Worm (Caenorhabditis elegans) whole organism, L2 larva: ENCODE data around the gene sdhd-1.

Experiments used
- C34F6.9 ChIP-seq: fragments of 150-350 bp; optimal IDR thresholded peaks from 2 replicates; lab custom pipeline; 2014; ENCODE audit warnings: missing biosample characterization, missing genetic modification characterization
- F13H6.1 ChIP-seq: sonication (generic microtip); optimal IDR thresholded peaks from 2 replicates; lab custom pipeline; 2016; ENCODE audit warnings: missing genetic modification characterization, missing compliant biosample characterization
- R02D3.7 ChIP-seq: fragments of 150-350 bp; optimal IDR thresholded peaks from 2 replicates; lab custom pipeline; 2014; ENCODE audit warnings: missing biosample characterization, missing genetic modification characterization
- Y55F3AM.14 ChIP-seq: fragments of 200-800 bp; sonication (Bioruptor generic); optimal IDR thresholded peaks from 2 replicates; lab custom pipeline; 2018; ENCODE audit warnings: mild to moderate bottlenecking, missing genetic modification characterization, missing compliant biosample characterization
- ZK546.5 ChIP-seq: sonication (generic microtip); optimal IDR thresholded peaks from 2 replicates; lab custom pipeline; 2017; ENCODE audit warnings: missing biosample characterization, missing genetic modification characterization
- alr-1 ChIP-seq: fragments of 150-350 bp; optimal IDR thresholded peaks from 2 replicates; lab custom pipeline; 2014; ENCODE audit warnings: missing biosample characterization, missing genetic modification characterization
- ama-1 ChIP-seq: fragments of 150-350 bp; optimal IDR thresholded peaks from 2 replicates; lab custom pipeline; 2018; ENCODE audit warnings: inconsistent platforms
- blmp-1 ChIP-seq: sonication (generic microtip); optimal IDR thresholded peaks from 2 replicates; lab custom pipeline; 2017; ENCODE audit warnings: missing genetic modification characterization, mild to moderate bottlenecking, missing compliant biosample characterization, antibody characterized with exemption, moderate library complexity; ENCODE audit not compliant: insufficient read depth
- ceh-16 ChIP-seq: fragments of 150-350 bp; optimal IDR thresholded peaks from 2 replicates; lab custom pipeline; 2014; ENCODE audit warnings: missing biosample characterization, missing genetic modification characterization
- ceh-82 ChIP-seq: fragments of 150-350 bp; optimal IDR thresholded peaks from 2 replicates; lab custom pipeline; 2014; ENCODE audit warnings: missing biosample characterization, missing genetic modification characterization
- crh-2 ChIP-seq: sonication (generic microtip); optimal IDR thresholded peaks from 2 replicates; lab custom pipeline; 2017; ENCODE audit warnings: missing biosample characterization, missing genetic modification characterization
- dmd-4 ChIP-seq: sonication (generic microtip); optimal IDR thresholded peaks from 2 replicates; lab custom pipeline; 2017; ENCODE audit warnings: missing biosample characterization, missing genetic modification characterization
- egl-27 ChIP-seq: sonication (generic microtip); optimal IDR thresholded peaks from 3 replicates; lab custom pipeline; 2017; ENCODE audit warnings: missing biosample characterization, missing genetic modification reagents, missing genetic modification characterization
- elt-1 ChIP-seq: fragments of 150-350 bp; optimal IDR thresholded peaks from 2 replicates; lab custom pipeline; 2014; ENCODE audit warnings: missing biosample characterization, missing genetic modification characterization
- elt-3 ChIP-seq: sonication (generic microtip); optimal IDR thresholded peaks from 2 replicates; lab custom pipeline; 2017; ENCODE audit warnings: missing biosample characterization, missing genetic modification characterization
- fos-1 ChIP-seq: fragments of 150-350 bp; optimal IDR thresholded peaks from 2 replicates; lab custom pipeline; 2014; ENCODE audit warnings: missing biosample characterization, missing genetic modification characterization
- gmeb-1 ChIP-seq: fragments of 150-350 bp; optimal IDR thresholded peaks from 2 replicates; lab custom pipeline; 2014; ENCODE audit warnings: missing biosample characterization, missing genetic modification characterization
- lin-11 ChIP-seq: fragments of 150-350 bp; sonication (generic microtip); optimal IDR thresholded peaks from 2 replicates; lab custom pipeline; 2014; ENCODE audit warnings: missing biosample characterization, missing genetic modification characterization, inconsistent platforms, mixed read lengths
- lin-13 ChIP-seq: fragments of 150-350 bp; optimal IDR thresholded peaks from 2 replicates; lab custom pipeline; 2014; ENCODE audit warnings: missing biosample characterization, missing genetic modification reagents, missing genetic modification characterization
- lin-39 ChIP-seq: fragments of 150-350 bp; optimal IDR thresholded peaks from 2 replicates; lab custom pipeline; 2014; ENCODE audit warnings: missing biosample characterization, missing genetic modification reagents, missing genetic modification characterization
- lsy-2 ChIP-seq, 2 experiments: fragments of 150-350 bp in 1 of 2; sonication (generic microtip) in 1 of 2; optimal IDR thresholded peaks; 2 replicates each; lab custom pipeline; 2014 to 2017; ENCODE audit warnings: missing biosample characterization in 2 of 2, missing genetic modification characterization in 2 of 2
- mab-5 ChIP-seq: fragments of 150-350 bp; optimal IDR thresholded peaks from 2 replicates; lab custom pipeline; 2014; ENCODE audit warnings: missing biosample characterization, missing genetic modification characterization
- mbf-1 ChIP-seq: sonication (generic microtip); optimal IDR thresholded peaks from 2 replicates; lab custom pipeline; 2017; ENCODE audit warnings: missing biosample characterization, missing genetic modification characterization
- mdl-1 ChIP-seq, 2 experiments: fragments of 150-350 bp in 1 of 2; sonication (generic microtip) in 1 of 2; optimal IDR thresholded peaks; 2 replicates each; lab custom pipeline; 2017; ENCODE audit warnings: missing biosample characterization in 2 of 2, missing genetic modification characterization in 2 of 2
- nhr-10 ChIP-seq: sonication (generic microtip); optimal IDR thresholded peaks from 2 replicates; lab custom pipeline; 2017; ENCODE audit warnings: missing biosample characterization, missing genetic modification characterization
- nhr-11 ChIP-seq: fragments of 150-350 bp; optimal IDR thresholded peaks from 2 replicates; lab custom pipeline; 2014; ENCODE audit warnings: missing biosample characterization, missing genetic modification characterization
- nhr-12 ChIP-seq: fragments of 150-350 bp; optimal IDR thresholded peaks from 2 replicates; lab custom pipeline; 2014; ENCODE audit warnings: missing biosample characterization, missing genetic modification characterization
- nhr-129 ChIP-seq: fragments of 150-350 bp; optimal IDR thresholded peaks from 2 replicates; lab custom pipeline; 2014; ENCODE audit warnings: missing biosample characterization, missing genetic modification characterization
- nhr-21 ChIP-seq: fragments of 150-350 bp; optimal IDR thresholded peaks from 2 replicates; lab custom pipeline; 2014; ENCODE audit warnings: missing biosample characterization, missing genetic modification characterization
- nhr-23 ChIP-seq: fragments of 150-350 bp; optimal IDR thresholded peaks from 2 replicates; lab custom pipeline; 2014; ENCODE audit warnings: missing biosample characterization, missing genetic modification reagents, missing genetic modification characterization
- nhr-237 ChIP-seq: fragments of 150-350 bp; optimal IDR thresholded peaks from 2 replicates; lab custom pipeline; 2014; ENCODE audit warnings: missing biosample characterization, missing genetic modification characterization
- nhr-25 ChIP-seq: fragments of 150-350 bp; sonication (generic microtip); optimal IDR thresholded peaks from 3 replicates; lab custom pipeline; 2014; ENCODE audit warnings: missing biosample characterization, missing genetic modification characterization
- nhr-6 ChIP-seq: fragments of 150-350 bp; optimal IDR thresholded peaks from 2 replicates; lab custom pipeline; 2014; ENCODE audit warnings: missing biosample characterization, missing genetic modification characterization
- nhr-77 ChIP-seq: fragments of 150-350 bp; optimal IDR thresholded peaks from 2 replicates; lab custom pipeline; 2014; ENCODE audit warnings: missing biosample characterization, missing genetic modification characterization
- sem-4 ChIP-seq: fragments of 150-350 bp; optimal IDR thresholded peaks from 2 replicates; lab custom pipeline; 2014; ENCODE audit warnings: missing biosample characterization, missing genetic modification reagents, missing genetic modification characterization
- sma-3 ChIP-seq: sonication (generic microtip); optimal IDR thresholded peaks from 2 replicates; lab custom pipeline; 2016; ENCODE audit warnings: missing genetic modification reagents, missing genetic modification characterization, missing compliant biosample characterization
- sma-9 ChIP-seq, 2 experiments: fragments of 150-350 bp in 1 of 2; sonication (generic microtip) in 1 of 2; optimal IDR thresholded peaks; 2 replicates each; lab custom pipeline; 2014 to 2016; ENCODE audit warnings: missing genetic modification characterization in 2 of 2, mild to moderate bottlenecking in 1 of 2, missing biosample characterization in 1 of 2, missing compliant biosample characterization in 1 of 2, missing genetic modification reagents in 1 of 2, moderate library complexity in 1 of 2
- snpc-4 ChIP-seq: fragments of 150-350 bp; optimal IDR thresholded peaks from 2 replicates; lab custom pipeline; 2014; ENCODE audit warnings: missing biosample characterization, missing genetic modification characterization
- unc-55 ChIP-seq: fragments of 150-350 bp; sonication (generic microtip); optimal IDR thresholded peaks from 3 replicates; lab custom pipeline; 2014; ENCODE audit warnings: missing biosample characterization, missing genetic modification reagents, missing genetic modification characterization
- zag-1 ChIP-seq: fragments of 150-350 bp; optimal IDR thresholded peaks from 2 replicates; lab custom pipeline; 2014; ENCODE audit warnings: missing biosample characterization, missing genetic modification characterization
- ztf-1 ChIP-seq: fragments of 200-800 bp; sonication (Bioruptor generic); conservative IDR thresholded peaks from 2 replicates; pipeline ENCODE4 v1.3.6; 2022; ENCODE audit warnings: missing genetic modification characterization, missing compliant biosample characterization
- ztf-11 ChIP-seq: sonication (generic microtip); optimal IDR thresholded peaks from 2 replicates; lab custom pipeline; 2017; ENCODE audit warnings: missing biosample characterization, missing genetic modification characterization
- ztf-4 ChIP-seq: fragments of 150-350 bp; optimal IDR thresholded peaks from 2 replicates; lab custom pipeline; 2014; ENCODE audit warnings: missing biosample characterization, missing genetic modification characterization

Gene sdhd-1

ce11 chrII:11049876-11050275 is at the start of gene sdhd-1, which contains the start of gene ilkp-1:
Gene sdhd-1, minus strand, starts transcription at chrII:11049913.
Gene ilkp-1, plus strand, starts transcription at chrII:11050255.
- TF ChIP-seq nhr-6 (tag; lab: Kevin White, UChicago) (peak; percentile 25), R02D3.7 (tag; lab: Kevin White, UChicago) (no peak), nhr-129 (tag; lab: Kevin White, UChicago) (peak; percentile 39), nhr-11 (tag; lab: Kevin White, UChicago) (no peak), elt-1 (tag; lab: Kevin White, UChicago) (no peak), ztf-11 (tag; lab: Kevin White, UChicago) (no peak), nhr-237 (tag; lab: Kevin White, UChicago) (no peak), C34F6.9 (tag; lab: Kevin White, UChicago) (peak; percentile 84), ztf-4 (no peak), lin-39 (tag; lab: Kevin White, UChicago) (no peak), lsy-2 (tag; optimal IDR thresholded peaks at IDR 0.05; lab: Kevin White, UChicago) (peak in 1 of 2 experiments; percentile 75), unc-55 (GFP tag; lab: Kevin White, UChicago) (peak; percentile 68), fos-1 (peak; percentile 15), crh-2 (tag; lab: Kevin White, UChicago) (peak; percentile 86), sem-4 (tag; lab: Kevin White, UChicago) (no peak), nhr-21 (peak; percentile 8), sma-3 (GFP tag; lab: Kevin White, UChicago) (peak; percentile 22), gmeb-1 (tag; lab: Kevin White, UChicago) (peak; percentile 59), sma-9 (GFP tag; optimal IDR thresholded peaks at IDR 0.05; lab: Kevin White, UChicago) (peak; percentile 34), sma-9 (tag; optimal IDR thresholded peaks at IDR 0.05; lab: Kevin White, UChicago) (no peak), nhr-10 (tag; lab: Kevin White, UChicago) (no peak)

ce11 chrII:11097154-11097887 is 47.6 kb upstream of the sdhd-1 start, which contains the start of the genes rpl-36.A and nuo-1:
Gene rpl-36.A, minus strand, starts transcription at chrII:11097204.
Gene nuo-1, plus strand, starts transcription at chrII:11097837.
- TF ChIP-seq lin-13: peak; percentile 83
- peak in 1 of 2 experiments; percentile 13 for TF ChIP-seq mdl-1 (tag; optimal IDR thresholded peaks at IDR 0.05; lab: Kevin White, UChicago)
- TF ChIP-seq ama-1 (lab: Kevin White, UChicago): peak; percentile 43
- no peak for TF ChIP-seq ztf-1 (GFP tag; lab: Robert Waterston, UW)
- no peak for TF ChIP-seq egl-27
- TF ChIP-seq unc-55 (GFP tag; lab: Kevin White, UChicago): peak; percentile 97
- no peak for TF ChIP-seq elt-3 (tag; lab: Kevin White, UChicago)
- TF ChIP-seq nhr-6 (tag; lab: Kevin White, UChicago): no peak
- TF ChIP-seq gmeb-1 (tag; lab: Kevin White, UChicago): peak; percentile 83
- no peak for TF ChIP-seq nhr-77
- peak; percentile 33 for TF ChIP-seq ZK546.5 (tag; lab: Kevin White, UChicago)
- TF ChIP-seq nhr-23 (tag; lab: Kevin White, UChicago): no peak
- peak; percentile 64 for TF ChIP-seq F13H6.1 (tag; lab: Kevin White, UChicago)
- TF ChIP-seq alr-1 (tag; lab: Kevin White, UChicago): no peak
- TF ChIP-seq ceh-16 (tag; lab: Kevin White, UChicago): no peak
- TF ChIP-seq crh-2 (tag; lab: Kevin White, UChicago): peak; percentile 89
- TF ChIP-seq ceh-82 (tag; lab: Kevin White, UChicago): no peak
- peak; percentile 73 for TF ChIP-seq fos-1
- no peak for TF ChIP-seq nhr-11 (tag; lab: Kevin White, UChicago)
- no peak for TF ChIP-seq elt-1 (tag; lab: Kevin White, UChicago)
- TF ChIP-seq sma-3 (GFP tag; lab: Kevin White, UChicago): peak; percentile 80
- TF ChIP-seq blmp-1 (tag; lab: Kevin White, UChicago): peak; percentile 94
- TF ChIP-seq nhr-237 (tag; lab: Kevin White, UChicago): no peak
- no peak for TF ChIP-seq Y55F3AM.14 (GFP tag; lab: Kevin White, UChicago)
- TF ChIP-seq snpc-4 (tag; lab: Kevin White, UChicago): peak; percentile 76
- TF ChIP-seq sem-4 (tag; lab: Kevin White, UChicago): peak; percentile 12
- peak; percentile 54 for TF ChIP-seq ztf-4
- TF ChIP-seq lsy-2 (tag; optimal IDR thresholded peaks at IDR 0.05; lab: Kevin White, UChicago): peak; percentile 92 to 99
- peak; percentile 67 for TF ChIP-seq sma-9 (GFP tag; optimal IDR thresholded peaks at IDR 0.05; lab: Kevin White, UChicago)
- no peak for TF ChIP-seq sma-9 (tag; optimal IDR thresholded peaks at IDR 0.05; lab: Kevin White, UChicago)
- peak; percentile 86 for TF ChIP-seq nhr-25 (tag; lab: Kevin White, UChicago)
- TF ChIP-seq nhr-12 (tag; lab: Kevin White, UChicago): no peak
- TF ChIP-seq zag-1: peak; percentile 66
- TF ChIP-seq lin-11 (tag; lab: Kevin White, UChicago): peak; percentile 88
- peak; percentile 83 for TF ChIP-seq nhr-21
- TF ChIP-seq mbf-1 (tag; lab: Kevin White, UChicago): no peak
- peak; percentile 94 for TF ChIP-seq C34F6.9 (tag; lab: Kevin White, UChicago)
- TF ChIP-seq nhr-129 (tag; lab: Kevin White, UChicago): peak; percentile 90
- TF ChIP-seq mab-5 (tag; lab: Kevin White, UChicago): peak; percentile 30
- TF ChIP-seq dmd-4 (tag; lab: Kevin White, UChicago): no peak
